Fruit fly (Drosophila melanogaster) whole organism, prepupa: ENCODE data around the gene CG9040.

ENCODE experiments used
- Blimp-1 ChIP-seq: fragments of 200-800 bp; sonication (Bioruptor generic); optimal IDR thresholded peaks from 3 replicates; lab custom pipeline; 2017; ENCODE audit warnings: missing biosample characterization, missing genetic modification characterization, mild to moderate bottlenecking, moderate library complexity, missing genetic modification reagents
- CG10631 ChIP-seq: fragments of 200-800 bp; sonication (Bioruptor generic); optimal IDR thresholded peaks from 2 replicates; lab custom pipeline; 2016; ENCODE audit warnings: missing biosample characterization, missing genetic modification characterization
- CG11294 ChIP-seq: fragments of 200-800 bp; sonication (Bioruptor generic); IDR thresholded peaks from 2 replicates; pipeline ENCODE4 v1.3.6; 2022; ENCODE audit warnings: missing biosample characterization, missing genetic modification characterization
- CG11762 ChIP-seq: fragments of 200-800 bp; sonication (Bioruptor generic); optimal IDR thresholded peaks from 3 replicates; lab custom pipeline; 2016; ENCODE audit warnings: missing biosample characterization, missing genetic modification characterization; ENCODE audit not compliant: insufficient read depth
- CG11902 ChIP-seq: fragments of 200-800 bp; sonication (Bioruptor generic); optimal IDR thresholded peaks from 3 replicates; lab custom pipeline; 2016; ENCODE audit warnings: missing biosample characterization, missing genetic modification characterization
- CG15336 ChIP-seq: fragments of 200-800 bp; sonication (Bioruptor generic); IDR thresholded peaks from 2 replicates; pipeline ENCODE4 v1.3.6; 2022; ENCODE audit warnings: missing biosample characterization, missing genetic modification characterization
- CG1621 ChIP-seq: fragments of 200-800 bp; sonication (Bioruptor generic); optimal IDR thresholded peaks from 3 replicates; lab custom pipeline; 2018; ENCODE audit warnings: missing biosample characterization, mild to moderate bottlenecking, missing genetic modification characterization
- CG16779 ChIP-seq: fragments of 200-800 bp; sonication (Bioruptor generic); optimal IDR thresholded peaks from 3 replicates; lab custom pipeline; 2017; ENCODE audit warnings: missing biosample characterization, mild to moderate bottlenecking, missing genetic modification characterization
- CG3032 ChIP-seq: fragments of 200-800 bp; optimal IDR thresholded peaks from 2 replicates; lab custom pipeline; 2019; ENCODE audit warnings: missing biosample characterization, mild to moderate bottlenecking, missing genetic modification characterization, moderate library complexity
- CG31627 ChIP-seq: fragments of 200-800 bp; sonication (Bioruptor generic); optimal IDR thresholded peaks from 3 replicates; lab custom pipeline; 2016; ENCODE audit warnings: missing biosample characterization, missing genetic modification characterization
- CG32006 ChIP-seq: fragments of 200-800 bp; sonication (Bioruptor generic); optimal IDR thresholded peaks from 3 replicates; lab custom pipeline; 2017; ENCODE audit warnings: missing biosample characterization, mild to moderate bottlenecking, missing genetic modification characterization
- CG6163 ChIP-seq: fragments of 200-800 bp; sonication (Bioruptor generic); IDR thresholded peaks from 3 replicates; pipeline ENCODE4 v1.3.6; 2022; ENCODE audit warnings: missing biosample characterization, missing genetic modification characterization
- CG6276 ChIP-seq: fragments of 200-800 bp; sonication (Bioruptor generic); optimal IDR thresholded peaks from 2 replicates; lab custom pipeline; 2017; ENCODE audit warnings: missing biosample characterization, mild to moderate bottlenecking, missing genetic modification characterization
- CG6792 ChIP-seq: fragments of 200-800 bp; sonication (Bioruptor generic); optimal IDR thresholded peaks from 3 replicates; lab custom pipeline; 2016; ENCODE audit warnings: missing biosample characterization, missing genetic modification characterization
- CG6854 ChIP-seq: fragments of 200-800 bp; sonication (Bioruptor generic); optimal IDR thresholded peaks from 2 replicates; lab custom pipeline; 2017; ENCODE audit warnings: missing biosample characterization, mild to moderate bottlenecking, missing genetic modification characterization
- CG7368 ChIP-seq: fragments of 200-800 bp; sonication (Bioruptor generic); optimal IDR thresholded peaks from 3 replicates; lab custom pipeline; 2016; ENCODE audit warnings: missing biosample characterization, missing genetic modification characterization
- CG8119 ChIP-seq: fragments of 200-800 bp; sonication (Bioruptor generic); IDR thresholded peaks from 3 replicates; pipeline ENCODE4 v1.3.6; 2022; ENCODE audit warnings: missing biosample characterization, missing genetic modification characterization
- CG8319 ChIP-seq: fragments of 200-800 bp; sonication (Bioruptor generic); optimal IDR thresholded peaks from 3 replicates; lab custom pipeline; 2016; ENCODE audit warnings: missing biosample characterization, missing genetic modification characterization
- CG8632 ChIP-seq: fragments of 200-800 bp; sonication (Bioruptor generic); optimal IDR thresholded peaks from 3 replicates; lab custom pipeline; 2016; ENCODE audit warnings: missing biosample characterization, missing genetic modification characterization
- Eip75B ChIP-seq: fragments of 200-800 bp; sonication (Bioruptor generic); optimal IDR thresholded peaks from 3 replicates; lab custom pipeline; 2016; ENCODE audit warnings: missing biosample characterization, missing genetic modification characterization
- Eip78C ChIP-seq: fragments of 200-800 bp; sonication (Bioruptor generic); peaks from one replicate; lab custom pipeline; 2016; ENCODE audit warnings: missing biosample characterization, missing genetic modification characterization
- Eip93F ChIP-seq: fragments of 200-800 bp; sonication (Bioruptor generic); optimal IDR thresholded peaks from 2 replicates; lab custom pipeline; 2016; ENCODE audit warnings: missing biosample characterization, mild to moderate bottlenecking, missing genetic modification characterization
- Ets21C ChIP-seq: fragments of 200-800 bp; sonication (Bioruptor generic); optimal IDR thresholded peaks from 3 replicates; lab custom pipeline; 2016; ENCODE audit warnings: missing biosample characterization, missing genetic modification characterization
- Ets96B ChIP-seq: fragments of 200-800 bp; optimal IDR thresholded peaks from 2 replicates; lab custom pipeline; 2019; ENCODE audit warnings: missing biosample characterization, mild to moderate bottlenecking, missing genetic modification characterization, moderate library complexity
- Gug ChIP-seq: fragments of 200-800 bp; sonication (Bioruptor generic); IDR thresholded peaks from 2 replicates; pipeline ENCODE4 v1.3.6; 2022; ENCODE audit warnings: missing biosample characterization, missing genetic modification characterization
- Hr38 ChIP-seq: sonication (Bioruptor generic); optimal IDR thresholded peaks from 2 replicates; lab custom pipeline; 2016; ENCODE audit warnings: missing biosample characterization, missing genetic modification characterization
- Hr39 ChIP-seq: fragments of 200-800 bp; sonication (Bioruptor generic); optimal IDR thresholded peaks from 2 replicates; lab custom pipeline; 2016; ENCODE audit warnings: missing biosample characterization, missing genetic modification characterization
- Hr4 ChIP-seq: fragments of 200-800 bp; sonication (Bioruptor generic); optimal IDR thresholded peaks from 3 replicates; lab custom pipeline; 2016; ENCODE audit warnings: missing biosample characterization, missing genetic modification characterization
- Lpt ChIP-seq: fragments of 200-800 bp; sonication (Bioruptor generic); optimal IDR thresholded peaks from 3 replicates; lab custom pipeline; 2016; ENCODE audit warnings: missing biosample characterization, missing genetic modification characterization
- Met ChIP-seq: fragments of 200-800 bp; sonication (Bioruptor generic); optimal IDR thresholded peaks from 3 replicates; lab custom pipeline; 2016; ENCODE audit warnings: missing biosample characterization, missing genetic modification characterization
- OdsH ChIP-seq: fragments of 200-800 bp; sonication (Bioruptor generic); optimal IDR thresholded peaks from 3 replicates; lab custom pipeline; 2016; ENCODE audit warnings: missing biosample characterization, missing genetic modification characterization
- Smox ChIP-seq: fragments of 200-800 bp; sonication (Bioruptor generic); optimal IDR thresholded peaks from 3 replicates; lab custom pipeline; 2016; ENCODE audit warnings: missing biosample characterization, missing genetic modification characterization
- Sox102F ChIP-seq: fragments of 200-800 bp; sonication (Bioruptor generic); optimal IDR thresholded peaks from 2 replicates; lab custom pipeline; 2016; ENCODE audit warnings: missing biosample characterization, mild to moderate bottlenecking, missing genetic modification characterization
- Sox14 ChIP-seq: fragments of 200-800 bp; sonication (Bioruptor generic); optimal IDR thresholded peaks from 3 replicates; lab custom pipeline; 2016; ENCODE audit warnings: missing biosample characterization, missing genetic modification characterization
- Sox15 ChIP-seq: fragments of 200-800 bp; sonication (Bioruptor generic); optimal IDR thresholded peaks from 3 replicates; lab custom pipeline; 2016; ENCODE audit warnings: missing biosample characterization, missing genetic modification characterization
- achi ChIP-seq: fragments of 200-800 bp; sonication (Bioruptor generic); optimal IDR thresholded peaks from 3 replicates; lab custom pipeline; 2016; ENCODE audit warnings: missing biosample characterization, missing genetic modification characterization
- acj6 ChIP-seq: fragments of 200-800 bp; sonication (Bioruptor generic); optimal IDR thresholded peaks from 3 replicates; lab custom pipeline; 2016; ENCODE audit warnings: missing biosample characterization, missing genetic modification characterization
- cyc ChIP-seq: fragments of 200-800 bp; sonication (Bioruptor generic); optimal IDR thresholded peaks from 3 replicates; lab custom pipeline; 2016; ENCODE audit warnings: missing biosample characterization, missing genetic modification characterization
- dsx ChIP-seq: fragments of 200-800 bp; optimal IDR thresholded peaks from 3 replicates; lab custom pipeline; 2019; ENCODE audit warnings: missing biosample characterization, mild to moderate bottlenecking, missing genetic modification characterization, moderate library complexity; ENCODE audit not compliant: poor library complexity, severe bottlenecking
- eg ChIP-seq: fragments of 200-800 bp; sonication (Bioruptor generic); IDR thresholded peaks from 3 replicates; pipeline ENCODE4 v1.3.6; 2022; ENCODE audit warnings: missing biosample characterization, missing genetic modification characterization
- esn ChIP-seq: fragments of 200-800 bp; sonication (Bioruptor generic); optimal IDR thresholded peaks from 2 replicates; lab custom pipeline; 2016; ENCODE audit warnings: missing biosample characterization, mild to moderate bottlenecking, missing genetic modification characterization, moderate library complexity
- fd59A ChIP-seq: fragments of 200-800 bp; sonication (Bioruptor generic); optimal IDR thresholded peaks from 2 replicates; lab custom pipeline; 2017; ENCODE audit warnings: missing biosample characterization, mild to moderate bottlenecking, missing genetic modification characterization, missing genetic modification reagents
- fd85E ChIP-seq: fragments of 200-800 bp; sonication (Bioruptor generic); optimal IDR thresholded peaks from 3 replicates; lab custom pipeline; 2016; ENCODE audit warnings: missing biosample characterization, missing genetic modification characterization
- fkh ChIP-seq: fragments of 200-800 bp; sonication (Bioruptor generic); optimal IDR thresholded peaks from 3 replicates; lab custom pipeline; 2017; ENCODE audit warnings: missing biosample characterization, mild to moderate bottlenecking, missing genetic modification characterization, moderate library complexity
- lz ChIP-seq: fragments of 200-800 bp; sonication (Bioruptor generic); optimal IDR thresholded peaks from 3 replicates; lab custom pipeline; 2016; ENCODE audit warnings: missing biosample characterization, missing genetic modification characterization
- net ChIP-seq: fragments of 200-800 bp; sonication (Bioruptor generic); optimal IDR thresholded peaks from 3 replicates; lab custom pipeline; 2016; ENCODE audit warnings: missing biosample characterization, missing genetic modification characterization
- pdm3 ChIP-seq: fragments of 200-800 bp; sonication (Bioruptor generic); optimal IDR thresholded peaks from 3 replicates; lab custom pipeline; 2016; ENCODE audit warnings: missing biosample characterization, missing genetic modification characterization
- salr ChIP-seq, 2 experiments: fragments of 200-800 bp; sonication (Bioruptor generic); optimal IDR thresholded peaks; 3 replicates each; lab custom pipeline; 2016 to 2018; ENCODE audit warnings: missing biosample characterization in 2 of 2, missing genetic modification characterization in 2 of 2, mild to moderate bottlenecking in 1 of 2
- spab ChIP-seq: fragments of 200-800 bp; sonication (Bioruptor generic); optimal IDR thresholded peaks from 2 replicates; lab custom pipeline; 2017; ENCODE audit warnings: missing biosample characterization, mild to moderate bottlenecking, missing genetic modification characterization, missing genetic modification reagents
- ss ChIP-seq, 2 experiments: fragments of 200-800 bp; sonication (Bioruptor generic); optimal IDR thresholded peaks; 2 replicates in 1 of 2; 3 replicates in 1 of 2; lab custom pipeline; 2017 to 2018; ENCODE audit warnings: mild to moderate bottlenecking in 2 of 2, missing biosample characterization in 2 of 2, missing genetic modification characterization in 2 of 2, moderate library complexity in 1 of 2
- topi ChIP-seq: fragments of 200-800 bp; sonication (Bioruptor generic); optimal IDR thresholded peaks from 3 replicates; lab custom pipeline; 2016; ENCODE audit warnings: missing biosample characterization, missing genetic modification characterization
- vri ChIP-seq: fragments of 200-800 bp; sonication (Bioruptor generic); optimal IDR thresholded peaks from 3 replicates; lab custom pipeline; 2016; ENCODE audit warnings: missing biosample characterization, mild to moderate bottlenecking, missing genetic modification characterization

The CG9040 gene

dm6 chr3L:14004963-14005458 is 17.3 kb downstream of the CG9040 start:
- peak; percentile 98 for TF ChIP-seq achi
- TF ChIP-seq Sox14, result peak; percentile 99
- TF ChIP-seq CG8632 (GFP tag; lab: Kevin White, UChicago), result peak; percentile 97
- TF ChIP-seq salr (GFP tag; optimal IDR thresholded peaks at IDR 0.05; lab: Kevin White, UChicago), result peak; percentile 96 to 99
- peak; percentile 100 for TF ChIP-seq CG32006 (GFP tag; lab: Kevin White, UChicago)
- peak; percentile 96 for TF ChIP-seq spab
- TF ChIP-seq Ets96B (tag; lab: Kevin White, UChicago), result peak; percentile 98
- peak; percentile 99 for TF ChIP-seq CG15336 (GFP tag; lab: Robert Waterston, UW)
- TF ChIP-seq pdm3, result peak; percentile 99
- peak; percentile 98 for TF ChIP-seq topi (GFP tag; lab: Kevin White, UChicago)
- TF ChIP-seq Met, result peak; percentile 98
- peak; percentile 99 for TF ChIP-seq CG8119
- TF ChIP-seq CG6854 (GFP tag; lab: Kevin White, UChicago), result peak; percentile 92
- TF ChIP-seq Eip93F (GFP tag; lab: Kevin White, UChicago), result peak; percentile 94
- TF ChIP-seq fd59A (GFP tag; lab: Kevin White, UChicago), result peak; percentile 97
- TF ChIP-seq eg (GFP tag; lab: Robert Waterston, UW), result peak; percentile 99
- TF ChIP-seq CG3032 (tag; lab: Kevin White, UChicago), result peak; percentile 94
- peak; percentile 89 for TF ChIP-seq fkh (GFP tag; lab: Kevin White, UChicago)
- TF ChIP-seq Smox (GFP tag; lab: Kevin White, UChicago), result peak; percentile 97
- peak; percentile 99 for TF ChIP-seq acj6 (GFP tag; lab: Kevin White, UChicago)
- peak; percentile 97 for TF ChIP-seq Gug (GFP tag; lab: Robert Waterston, UW)
- TF ChIP-seq net, result peak; percentile 99
- peak; percentile 98 for TF ChIP-seq CG7368 (GFP tag; lab: Kevin White, UChicago)
- peak; percentile 97 for TF ChIP-seq vri (GFP tag; lab: Kevin White, UChicago)
- TF ChIP-seq Lpt, result peak; percentile 99
- TF ChIP-seq Eip75B, result peak; percentile 99
- peak; percentile 99 for TF ChIP-seq cyc
- peak; percentile 98 for TF ChIP-seq Sox15 (GFP tag; lab: Kevin White, UChicago)
- TF ChIP-seq CG8319, result peak; percentile 98
- TF ChIP-seq esn, result peak; percentile 99
- peak; percentile 96 for TF ChIP-seq CG11762 (GFP tag; lab: Kevin White, UChicago)
- TF ChIP-seq Hr39 (GFP tag; lab: Kevin White, UChicago), result peak; percentile 99
- TF ChIP-seq Sox102F (GFP tag; lab: Kevin White, UChicago), result peak; percentile 96
- peak; percentile 98 for TF ChIP-seq CG6276 (GFP tag; lab: Kevin White, UChicago)
- peak; percentile 92 for TF ChIP-seq fd85E
- peak; percentile 97 for TF ChIP-seq Ets21C
- TF ChIP-seq CG10631 (GFP tag; lab: Kevin White, UChicago), result peak; percentile 98
- peak; percentile 92 to 96 for TF ChIP-seq ss (GFP tag; optimal IDR thresholded peaks at IDR 0.05; lab: Kevin White, UChicago)
- TF ChIP-seq Hr4 (GFP tag; lab: Kevin White, UChicago), result peak; percentile 99
- peak; percentile 98 for TF ChIP-seq CG11294 (GFP tag; lab: Robert Waterston, UW)
- peak; percentile 99 for TF ChIP-seq CG31627 (GFP tag; lab: Kevin White, UChicago)
- TF ChIP-seq lz (GFP tag; lab: Kevin White, UChicago), result peak; percentile 98
- TF ChIP-seq CG11902 (GFP tag; lab: Kevin White, UChicago), result peak; percentile 99
- peak; percentile 98 for TF ChIP-seq CG6792 (GFP tag; lab: Kevin White, UChicago)
- peak; percentile 90 for TF ChIP-seq dsx (GFP tag; lab: Kevin White, UChicago)
- TF ChIP-seq CG6163, result peak; percentile 99
- TF ChIP-seq CG1621 (tag; lab: Kevin White, UChicago), result peak; percentile 96
- TF ChIP-seq Hr38, result peak; percentile 98
- peak; percentile 99 for TF ChIP-seq OdsH (GFP tag; lab: Kevin White, UChicago)
- peak; percentile 100 for TF ChIP-seq Eip78C
- TF ChIP-seq CG16779 (tag; lab: Kevin White, UChicago), result peak; percentile 97
- peak; percentile 79 for TF ChIP-seq Blimp-1 (GFP tag; lab: Kevin White, UChicago)
